Worm (Caenorhabditis elegans): ENCODE results near the gene csn-4.

Gene csn-4

ce11 chrIV:1053989-1054388 is 32.8 kb downstream of the csn-4 start:
- peak; percentile 93 for TF ChIP-seq set-16 (GFP tag; IDR thresholded peaks at IDR 0.05)
- no peak for TF ChIP-seq ceh-82 (tag; optimal IDR thresholded peaks at IDR 0.05)
- TF ChIP-seq R02D3.7 (tag; optimal IDR thresholded peaks at IDR 0.05): no peak
- no peak for TF ChIP-seq lin-39 (tag; optimal IDR thresholded peaks at IDR 0.05)

DNA sequence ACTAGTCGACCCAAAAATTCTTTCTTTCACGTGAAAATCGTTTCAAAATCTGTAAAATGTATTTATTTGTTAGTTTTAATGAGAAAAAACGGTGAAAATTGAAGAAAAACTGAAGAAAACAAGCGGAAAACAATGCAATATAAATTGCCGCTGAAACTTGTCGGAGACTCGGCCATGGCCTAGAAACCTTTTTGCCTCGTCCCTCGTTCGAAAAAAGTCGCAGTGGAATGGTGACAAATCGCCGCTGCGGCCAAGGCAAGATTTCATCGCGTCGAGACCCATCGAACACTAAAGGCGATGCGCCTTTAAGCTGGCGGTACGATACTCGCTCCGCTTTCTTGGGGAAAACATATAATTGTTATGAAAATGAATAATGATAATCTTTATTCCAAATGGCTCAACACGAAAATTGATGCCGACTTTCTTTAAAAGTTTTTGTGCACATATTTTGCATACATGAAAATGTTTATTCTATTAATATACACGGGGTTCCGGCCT is 35.1 kb downstream of the csn-4 start, which contains the start of gene Y55F3AM.21:
Y55F3AM.21 (minus strand) TSS at position 51 of the 498 bp plus-strand sequence.
- TF ChIP-seq Y48G9A.11 (GFP tag; IDR thresholded peaks at IDR 0.05): peak; percentile 72; the same call in 1 of the 2 replicates

- peak; percentile 69 for TF ChIP-seq ceh-28 (tag; optimal IDR thresholded peaks at IDR 0.05)
- no peak for TF ChIP-seq Y48G9A.11 (GFP tag; IDR thresholded peaks at IDR 0.05)
- TF ChIP-seq snpc-4 (tag; optimal IDR thresholded peaks at IDR 0.05): no peak
- peak in 1 of 2 experiments; percentile 82 for TF ChIP-seq unc-62 (GFP tag; optimal IDR thresholded peaks at IDR 0.05 in 1 of 2)
- no peak for TF ChIP-seq unc-62 (tag; optimal IDR thresholded peaks at IDR 0.05)
- TF ChIP-seq lin-13 (GFP tag; optimal IDR thresholded peaks at IDR 0.05): no peak
- no peak for TF ChIP-seq duxl-1 (tag; optimal IDR thresholded peaks at IDR 0.05; ENCODE audit: poor library complexity)
- no peak for TF ChIP-seq ZK546.5 (tag; optimal IDR thresholded peaks at IDR 0.05)
Measured at ce11 chrIV:1046996-1047395, 39.8 kb downstream of the csn-4 start.

DNA sequence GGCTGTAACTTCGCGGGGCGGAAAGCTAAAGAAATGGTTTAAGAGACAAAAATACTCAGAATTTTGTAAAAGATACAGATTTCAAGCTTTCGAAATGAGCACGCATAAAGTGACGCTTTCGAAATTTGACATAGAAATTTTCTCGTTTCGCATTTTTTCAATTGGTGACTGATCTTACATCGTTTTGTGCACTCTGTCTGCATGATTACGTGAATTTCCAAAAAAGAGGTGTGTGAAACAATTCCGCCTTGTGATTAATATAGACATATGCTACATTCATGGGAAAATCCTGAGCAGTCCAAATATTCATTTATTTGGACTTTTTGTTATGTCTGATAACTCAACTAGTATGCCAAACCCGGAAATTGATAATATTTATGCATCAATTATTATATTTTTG is 41.1 kb downstream of the csn-4 start, which contains the start of gene srx-12:
srx-12 (plus strand) TSS at position 301 of the 400 bp plus-strand sequence.
- no peak for TF ChIP-seq F37D6.2 (tag; optimal IDR thresholded peaks at IDR 0.05)
- no peak for TF ChIP-seq hmg-1.1 (GFP tag; IDR thresholded peaks at IDR 0.05)
- no peak for TF ChIP-seq nhr-237 (tag; optimal IDR thresholded peaks at IDR 0.05)
- no peak for TF ChIP-seq pha-4 (GFP tag; IDR thresholded peaks at IDR 0.05)
- TF ChIP-seq pha-4 (tag; optimal IDR thresholded peaks at IDR 0.05): no peak
- no peak for TF ChIP-seq T20F7.1 (GFP tag; optimal IDR thresholded peaks at IDR 0.05)
- peak; percentile 22 for TF ChIP-seq aha-1 (tag)
- TF ChIP-seq lin-13 (GFP tag; optimal IDR thresholded peaks at IDR 0.05): no peak
- no peak for TF ChIP-seq F26F4.8 (GFP tag; conservative IDR thresholded peaks at IDR 0.05)

ce11 chrIV:1044287-1044686 is 42.5 kb downstream of the csn-4 start, which contains the start of gene Y55F3AM.11:
Y55F3AM.11 (minus strand) TSS chrIV:1044387.
- TF ChIP-seq nhr-41 (GFP tag; IDR thresholded peaks at IDR 0.05) (no peak), F49E8.2 (tag; optimal IDR thresholded peaks at IDR 0.05; ENCODE audit: borderline replicate concordance) (no peak), F44E2.7 (GFP tag; IDR thresholded peaks at IDR 0.05) (no peak), mes-2 (tag; optimal IDR thresholded peaks at IDR 0.05; ENCODE audit: poor library complexity, severe bottlenecking) (no peak), lsy-2 (tag; optimal IDR thresholded peaks at IDR 0.05) (no peak), hlh-30 (tag; optimal IDR thresholded peaks at IDR 0.05; ENCODE audit: insufficient read depth) (no peak), nhr-42 (GFP tag; IDR thresholded peaks at IDR 0.05) (no peak), F26F4.8 (GFP tag; conservative IDR thresholded peaks at IDR 0.05) (no peak), vab-7 (GFP tag; IDR thresholded peaks at IDR 0.05) (no peak), dve-1 (tag; optimal IDR thresholded peaks at IDR 0.05; ENCODE audit: insufficient read depth) (no peak), nhr-11 (tag; optimal IDR thresholded peaks at IDR 0.05) (no peak), lin-15B (tag; optimal IDR thresholded peaks at IDR 0.05) (no peak), zfp-3 (GFP tag; conservative IDR thresholded peaks at IDR 0.05) (no peak), hif-1 (tag; optimal IDR thresholded peaks at IDR 0.05) (no peak)
